Fruit fly (Drosophila melanogaster) Kc167 (cell line): Measurements from ENCODE around the gene CG13023.

Source experiments
- Myc ChIP-seq: fragments of >200 bp; optimal IDR thresholded peaks from 2 replicates; lab custom pipeline; 2017; ENCODE audit warnings: missing external identifiers
- h ChIP-seq: fragments of >200 bp; optimal IDR thresholded peaks from 3 replicates; lab custom pipeline; 2018; ENCODE audit warnings: missing external identifiers
- insv ChIP-seq: fragments of >200 bp; optimal IDR thresholded peaks from 3 replicates; lab custom pipeline; 2018; ENCODE audit warnings: missing external identifiers

- TF ChIP-seq insv (lab: Kevin White, UChicago) = no peak
- TF ChIP-seq h = no peak
- TF ChIP-seq Myc (lab: Kevin White, UChicago) = no peak
Observed at dm6 chr3L:16910466-16910865, 16.8 kb downstream of the CG13023 start.
